Fruit fly (Drosophila melanogaster) whole organism, embryonic: ENCODE data around the gene GAPcenA.

Experiments
- Antp ChIP-seq: fragments of 200-800 bp; sonication (Bioruptor generic); optimal IDR thresholded peaks from 3 replicates; lab custom pipeline; 2016; ENCODE audit warnings: missing biosample characterization, missing genetic modification characterization
- Awh ChIP-seq: fragments of 200-800 bp; sonication (Bioruptor generic); IDR thresholded peaks from 2 replicates; pipeline ENCODE4, ENCODE4 v1.3.6; 2022; ENCODE audit warnings: missing biosample characterization, missing genetic modification characterization
- BEAF-32 ChIP-seq: fragments of 200-800 bp; sonication (Bioruptor generic); optimal IDR thresholded peaks from 3 replicates; lab custom pipeline; 2017; ENCODE audit warnings: missing biosample characterization, missing genetic modification characterization, mild to moderate bottlenecking, moderate library complexity, missing genetic modification reagents
- CG11456 ChIP-seq: fragments of 200-800 bp; sonication (Bioruptor generic); IDR thresholded peaks from 3 replicates; pipeline ENCODE4 v1.3.6; 2022; ENCODE audit warnings: missing biosample characterization, missing genetic modification characterization
- CG12155 ChIP-seq: fragments of 200-800 bp; sonication (Bioruptor generic); optimal IDR thresholded peaks from 3 replicates; lab custom pipeline; 2016; ENCODE audit warnings: missing biosample characterization, missing genetic modification characterization
- CG13287 ChIP-seq: fragments of 200-800 bp; sonication (Bioruptor generic); IDR thresholded peaks from 2 replicates; pipeline ENCODE4 v1.3.6; 2022; ENCODE audit warnings: missing biosample characterization, missing genetic modification characterization; ENCODE audit not compliant: partially characterized antibody
- CG2116 ChIP-seq: fragments of 200-800 bp; sonication (Bioruptor generic); optimal IDR thresholded peaks from 3 replicates; lab custom pipeline; 2018; ENCODE audit warnings: missing biosample characterization, mild to moderate bottlenecking, missing genetic modification characterization
- CG34376 ChIP-seq: fragments of 200-800 bp; sonication (Bioruptor generic); optimal IDR thresholded peaks from 2 replicates; lab custom pipeline; 2018; ENCODE audit warnings: missing biosample characterization, mild to moderate bottlenecking, missing genetic modification characterization
- CG4360 ChIP-seq: fragments of 200-800 bp; sonication (Bioruptor generic); IDR thresholded peaks from 2 replicates; pipeline ENCODE4 v1.3.6; 2022; ENCODE audit warnings: missing biosample characterization, missing genetic modification characterization
- CG6791 ChIP-seq: fragments of 200-800 bp; sonication (Bioruptor generic); IDR thresholded peaks from 3 replicates; pipeline ENCODE4 v1.3.6; 2022; ENCODE audit warnings: missing biosample characterization, missing genetic modification characterization; ENCODE audit not compliant: partially characterized antibody
- CG6854 ChIP-seq: fragments of 200-800 bp; sonication (Bioruptor generic); optimal IDR thresholded peaks from 3 replicates; lab custom pipeline; 2017; ENCODE audit warnings: missing biosample characterization, mild to moderate bottlenecking, missing genetic modification characterization
- CG9437 ChIP-seq: fragments of 200-800 bp; sonication (Bioruptor generic); optimal IDR thresholded peaks from 2 replicates; lab custom pipeline; 2018; ENCODE audit warnings: missing biosample characterization, mild to moderate bottlenecking, missing genetic modification characterization
- Deaf1 ChIP-seq: fragments of 200-800 bp; optimal IDR thresholded peaks from 3 replicates; lab custom pipeline; 2019; ENCODE audit warnings: missing biosample characterization, mild to moderate bottlenecking, missing genetic modification characterization, moderate library complexity
- Doc3 ChIP-seq: fragments of 200-800 bp; sonication (Bioruptor generic); IDR thresholded peaks from 3 replicates; pipeline ENCODE4 v1.3.6; 2022; ENCODE audit warnings: missing biosample characterization, missing genetic modification characterization; ENCODE audit not compliant: partially characterized antibody
- Dref ChIP-seq: fragments of 200-800 bp; sonication (Bioruptor generic); IDR thresholded peaks from 2 replicates; pipeline ENCODE4 v1.3.6; 2022; ENCODE audit warnings: missing biosample characterization, missing genetic modification characterization
- E2f2 ChIP-seq: fragments of 200-800 bp; sonication (Bioruptor generic); IDR thresholded peaks from 2 replicates; pipeline ENCODE4 v1.3.6; 2022; ENCODE audit warnings: missing biosample characterization, missing genetic modification characterization
- GATAe ChIP-seq: fragments of 200-800 bp; sonication (Bioruptor generic); conservative IDR thresholded peaks from 2 replicates; pipeline ENCODE4 v1.3.6; 2022; ENCODE audit warnings: missing biosample characterization, missing genetic modification characterization
- H15 ChIP-seq: fragments of 200-800 bp; sonication (Bioruptor generic); IDR thresholded peaks from 3 replicates; pipeline ENCODE4 v1.3.6; 2022; ENCODE audit warnings: missing biosample characterization, missing genetic modification characterization
- HLH4C ChIP-seq: fragments of 200-800 bp; sonication (Bioruptor generic); IDR thresholded peaks from 3 replicates; pipeline ENCODE4 v1.3.6; 2022; ENCODE audit warnings: missing biosample characterization, missing genetic modification characterization; ENCODE audit not compliant: partially characterized antibody
- Hey ChIP-seq: fragments of 200-800 bp; sonication (Bioruptor generic); optimal IDR thresholded peaks from 3 replicates; lab custom pipeline; 2018; ENCODE audit warnings: missing biosample characterization, mild to moderate bottlenecking, missing genetic modification characterization
- Hsf ChIP-seq: fragments of 200-800 bp; sonication (Bioruptor generic); optimal IDR thresholded peaks from 3 replicates; lab custom pipeline; 2016; ENCODE audit warnings: missing biosample characterization, missing genetic modification characterization
- NC2β ChIP-seq: fragments of 200-800 bp; sonication (Bioruptor generic); optimal IDR thresholded peaks from 2 replicates; lab custom pipeline; 2016; ENCODE audit warnings: missing biosample characterization, missing genetic modification characterization
- Nf-YB ChIP-seq: fragments of 200-800 bp; sonication (Bioruptor generic); optimal IDR thresholded peaks from 3 replicates; lab custom pipeline; 2019; ENCODE audit warnings: missing biosample characterization, mild to moderate bottlenecking, missing genetic modification characterization, moderate library complexity
- Scr ChIP-seq: fragments of 200-800 bp; sonication (Bioruptor generic); IDR thresholded peaks from 2 replicates; pipeline ENCODE4 v1.3.6; 2022; ENCODE audit warnings: missing biosample characterization, missing genetic modification characterization; ENCODE audit not compliant: partially characterized antibody
- Spps ChIP-seq: fragments of 200-800 bp; sonication (Bioruptor generic); optimal IDR thresholded peaks from 2 replicates; lab custom pipeline; 2018; ENCODE audit warnings: missing biosample characterization, mild to moderate bottlenecking, missing genetic modification characterization
- Sry-δ ChIP-seq: fragments of 200-800 bp; sonication (Bioruptor generic); optimal IDR thresholded peaks from 2 replicates; lab custom pipeline; 2016; ENCODE audit warnings: missing biosample characterization, missing genetic modification characterization
- TFAM ChIP-seq: fragments of 200-800 bp; sonication (Bioruptor generic); optimal IDR thresholded peaks from 2 replicates; lab custom pipeline; 2017; ENCODE audit warnings: missing biosample characterization, missing genetic modification characterization, inconsistent platforms
- ato ChIP-seq: fragments of 200-800 bp; sonication (Bioruptor generic); IDR thresholded peaks from 2 replicates; pipeline ENCODE4 v1.3.6; 2022; ENCODE audit warnings: missing biosample characterization, missing genetic modification characterization; ENCODE audit not compliant: partially characterized antibody
- bsh ChIP-seq, 2 experiments: fragments of 200-800 bp; sonication (Bioruptor generic); optimal IDR thresholded peaks; 2 replicates each; lab custom pipeline; 2017 to 2018; ENCODE audit warnings: mild to moderate bottlenecking in 2 of 2, missing biosample characterization in 2 of 2, missing genetic modification characterization in 2 of 2, moderate library complexity in 1 of 2
- chinmo ChIP-seq: fragments of 200-800 bp; sonication (Bioruptor generic); IDR thresholded peaks from 4 replicates; pipeline ENCODE4 v1.3.6; 2022; ENCODE audit warnings: missing biosample characterization, missing genetic modification characterization; ENCODE audit not compliant: partially characterized antibody
- ci ChIP-seq: fragments of 200-800 bp; sonication (Bioruptor generic); IDR thresholded peaks from 3 replicates; pipeline ENCODE4 v1.3.6; 2022; ENCODE audit warnings: missing biosample characterization, missing genetic modification characterization
- croc ChIP-seq: fragments of 200-800 bp; sonication (Bioruptor generic); conservative IDR thresholded peaks from 3 replicates; pipeline ENCODE4 v1.3.6; 2022; ENCODE audit warnings: missing biosample characterization, missing genetic modification characterization
- crp ChIP-seq, 2 experiments: fragments of 200-800 bp; sonication (Bioruptor generic); optimal IDR thresholded peaks; 2 replicates in 1 of 2; 3 replicates in 1 of 2; lab custom pipeline; 2017; ENCODE audit warnings: missing biosample characterization in 2 of 2, missing genetic modification characterization in 2 of 2, mild to moderate bottlenecking in 1 of 2, moderate library complexity in 1 of 2
- ftz-f1 ChIP-seq: fragments of 200-800 bp; sonication (Bioruptor generic); optimal IDR thresholded peaks from 2 replicates; lab custom pipeline; 2016; ENCODE audit warnings: missing biosample characterization, missing genetic modification characterization
- grn ChIP-seq: fragments of 200-800 bp; sonication (Bioruptor generic); optimal IDR thresholded peaks from 3 replicates; lab custom pipeline; 2017; ENCODE audit warnings: missing biosample characterization, missing genetic modification characterization
- hb ChIP-seq: fragments of 200-800 bp; sonication (Bioruptor generic); IDR thresholded peaks from 3 replicates; pipeline ENCODE4 v1.3.6; 2022; ENCODE audit warnings: missing biosample characterization, missing genetic modification characterization; ENCODE audit not compliant: partially characterized antibody
- lola ChIP-seq, 3 experiments: fragments of >200 bp in 2 of 3; fragments of 200-800 bp in 1 of 3; sonication (Bioruptor generic) in 1 of 3; optimal IDR thresholded peaks; 2 replicates each; lab custom pipeline; 2017 to 2019; ENCODE audit warnings: missing biosample characterization in 3 of 3, missing genetic modification characterization in 3 of 3, mild to moderate bottlenecking in 1 of 3, moderate library complexity in 1 of 3
- luna ChIP-seq: fragments of 200-800 bp; sonication (Bioruptor generic); optimal IDR thresholded peaks from 2 replicates; lab custom pipeline; 2016; ENCODE audit warnings: missing biosample characterization, missing genetic modification characterization
- mirr ChIP-seq: fragments of 200-800 bp; sonication (Bioruptor generic); optimal IDR thresholded peaks from 3 replicates; lab custom pipeline; 2018; ENCODE audit warnings: missing biosample characterization, mild to moderate bottlenecking, missing genetic modification characterization
- pzg ChIP-seq: fragments of 200-800 bp; sonication (Bioruptor generic); optimal IDR thresholded peaks from 3 replicates; lab custom pipeline; 2018; ENCODE audit warnings: missing biosample characterization, mild to moderate bottlenecking, missing genetic modification characterization, moderate library complexity
- salm ChIP-seq: fragments of 200-800 bp; sonication (Bioruptor generic); optimal IDR thresholded peaks from 2 replicates; lab custom pipeline; 2018; ENCODE audit warnings: missing biosample characterization, mild to moderate bottlenecking, missing genetic modification characterization
- scrt ChIP-seq: fragments of 200-800 bp; sonication (Bioruptor generic); optimal IDR thresholded peaks from 2 replicates; lab custom pipeline; 2018; ENCODE audit warnings: missing biosample characterization, mild to moderate bottlenecking, missing genetic modification characterization, moderate library complexity
- sens-2 ChIP-seq: fragments of 200-800 bp; sonication (Bioruptor generic); IDR thresholded peaks from 2 replicates; pipeline ENCODE4 v1.3.6; 2022; ENCODE audit warnings: missing biosample characterization, missing genetic modification characterization
- sna ChIP-seq: fragments of 200-800 bp; sonication (Bioruptor generic); IDR thresholded peaks from 2 replicates; pipeline ENCODE4 v1.3.6; 2022; ENCODE audit warnings: missing biosample characterization, missing genetic modification characterization; ENCODE audit not compliant: partially characterized antibody
- twi ChIP-seq: fragments of 200-800 bp; optimal IDR thresholded peaks from 2 replicates; lab custom pipeline; 2019; ENCODE audit warnings: missing biosample characterization, mild to moderate bottlenecking, missing genetic modification characterization, moderate library complexity
- tx ChIP-seq: fragments of 200-800 bp; sonication (Bioruptor generic); optimal IDR thresholded peaks from 2 replicates; lab custom pipeline; 2016; ENCODE audit warnings: missing biosample characterization, missing genetic modification characterization
- usp ChIP-seq: fragments of >200 bp; optimal IDR thresholded peaks from 2 replicates; lab custom pipeline; 2017; ENCODE audit warnings: missing biosample characterization, missing genetic modification characterization
- zen2 ChIP-seq: fragments of 200-800 bp; sonication (Bioruptor generic); IDR thresholded peaks from 3 replicates; pipeline ENCODE4 v1.3.6; 2022; ENCODE audit warnings: missing biosample characterization, missing genetic modification characterization; ENCODE audit not compliant: partially characterized antibody

The GAPcenA gene

DNA sequence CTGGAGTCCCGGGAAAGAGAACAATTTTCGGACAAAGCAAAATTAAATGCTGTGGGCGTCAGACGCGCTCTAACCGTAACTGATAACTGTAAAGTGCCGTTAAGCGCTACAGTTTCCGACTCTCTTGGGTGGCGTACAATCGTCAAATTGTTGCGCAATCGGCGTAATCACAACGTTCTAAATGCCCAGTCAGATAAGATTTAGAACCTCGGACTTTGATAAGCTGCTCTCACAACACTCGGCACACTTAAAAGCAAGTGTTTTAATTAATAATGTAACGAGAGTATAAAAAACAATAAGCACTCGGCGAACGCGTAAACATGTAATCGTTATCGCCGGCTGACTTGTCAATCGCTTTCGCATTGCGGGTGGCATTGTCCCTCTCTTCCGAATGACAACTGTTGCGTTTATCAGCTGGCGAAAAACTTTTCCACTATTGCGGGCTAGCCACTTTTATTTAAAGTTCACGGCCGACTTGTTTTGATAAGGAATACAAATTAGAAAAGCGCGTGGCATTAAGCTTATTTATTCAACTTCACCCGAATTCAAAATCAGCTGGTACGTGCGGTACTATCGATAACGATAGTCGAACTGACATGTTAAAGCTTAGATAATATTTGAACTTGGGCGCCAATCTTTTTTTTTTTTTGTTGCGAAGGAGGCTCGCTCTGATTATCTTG is 12.6 kb downstream of the GAPcenA start (continued):
- TF ChIP-seq NC2β (GFP tag; lab: Kevin White, UChicago), result no peak
- TF ChIP-seq Hey (tag; lab: Kevin White, UChicago), result peak; percentile 46
- TF ChIP-seq bsh (GFP tag; optimal IDR thresholded peaks at IDR 0.05; lab: Kevin White, UChicago), result no peak
- TF ChIP-seq Spps, result no peak
- TF ChIP-seq E2f2 (GFP tag; lab: Robert Waterston, UW), result peak; percentile 88
- TF ChIP-seq CG34376 (GFP tag; lab: Kevin White, UChicago), result peak; percentile 95
- TF ChIP-seq crp (GFP tag; optimal IDR thresholded peaks at IDR 0.05; lab: Kevin White, UChicago), result peak in 1 of 2 experiments; percentile 85
- TF ChIP-seq Nf-YB (GFP tag; lab: Kevin White, UChicago), result no peak
- peak; percentile 87 for TF ChIP-seq grn (GFP tag; lab: Kevin White, UChicago)
- no peak for TF ChIP-seq Hsf (GFP tag; lab: Kevin White, UChicago)
- peak; percentile 80 for TF ChIP-seq CG12155 (GFP tag; lab: Kevin White, UChicago)
- TF ChIP-seq ftz-f1 (GFP tag; lab: Kevin White, UChicago), result peak; percentile 61
- no peak for TF ChIP-seq twi
- TF ChIP-seq CG6854 (GFP tag; lab: Kevin White, UChicago), result peak; percentile 12
- no peak for TF ChIP-seq H15 (GFP tag; lab: Robert Waterston, UW)
- no peak for TF ChIP-seq luna (GFP tag; lab: Kevin White, UChicago)
- peak; percentile 55 for TF ChIP-seq Sry-δ
- peak; percentile 66; the same call in 1 of the 2 replicates for TF ChIP-seq sna (GFP tag; lab: Robert Waterston, UW)
- TF ChIP-seq croc (GFP tag; lab: Robert Waterston, UW), result no peak
- peak; percentile 32 for TF ChIP-seq pzg (GFP tag; lab: Kevin White, UChicago)
- TF ChIP-seq CG4360, result no peak
- TF ChIP-seq hb (GFP tag; lab: Robert Waterston, UW), result peak; percentile 47; the same call in 1 of the 3 replicates
- peak; percentile 41; the same call in 1 of the 2 replicates for TF ChIP-seq ato (GFP tag; lab: Robert Waterston, UW)
- peak; percentile 72 for TF ChIP-seq Scr (GFP tag; lab: Robert Waterston, UW)
- no peak for TF ChIP-seq salm
- TF ChIP-seq TFAM (GFP tag; lab: Kevin White, UChicago), result no peak
- peak; percentile 51; the same call in 1 of the 3 replicates for TF ChIP-seq Doc3 (GFP tag; lab: Robert Waterston, UW)
- TF ChIP-seq BEAF-32 (GFP tag; lab: Kevin White, UChicago), result peak; percentile 62
- TF ChIP-seq CG11456 (GFP tag; lab: Robert Waterston, UW), result no peak
- TF ChIP-seq lola (GFP tag; optimal IDR thresholded peaks at IDR 0.05; lab: Kevin White, UChicago), result no peak
- peak; percentile 74 for TF ChIP-seq CG6791 (GFP tag; lab: Robert Waterston, UW)
- peak; percentile 49; the same call in 1 of the 2 replicates for TF ChIP-seq sens-2 (GFP tag; lab: Robert Waterston, UW)
- TF ChIP-seq ci, result peak; percentile 55; the same call in 2 of the 3 replicates
- peak; percentile 58 for TF ChIP-seq CG2116
- peak; percentile 76 for TF ChIP-seq CG13287 (GFP tag; lab: Robert Waterston, UW)
- TF ChIP-seq mirr (GFP tag; lab: Kevin White, UChicago), result peak; percentile 95
- peak; percentile 75; the same call in 3 of the 4 replicates for TF ChIP-seq chinmo (GFP tag; lab: Robert Waterston, UW)
- no peak for TF ChIP-seq Awh (GFP tag; lab: Robert Waterston, UW)
- no peak for TF ChIP-seq tx (GFP tag; lab: Kevin White, UChicago)
- TF ChIP-seq Deaf1 (tag; lab: Kevin White, UChicago), result peak; percentile 45
- peak; percentile 14; the same call in 1 of the 3 replicates for TF ChIP-seq zen2 (GFP tag; lab: Robert Waterston, UW)
- TF ChIP-seq Dref (GFP tag; lab: Robert Waterston, UW), result peak; percentile 62
- peak; percentile 50 for TF ChIP-seq GATAe
- no peak for TF ChIP-seq usp (GFP tag; lab: Kevin White, UChicago)
- peak; percentile 10 for TF ChIP-seq CG9437
- no peak for TF ChIP-seq Antp (GFP tag; lab: Kevin White, UChicago)
- TF ChIP-seq HLH4C (GFP tag; lab: Robert Waterston, UW), result peak; percentile 75
- peak; percentile 95 for TF ChIP-seq scrt
